Fruit fly (Drosophila melanogaster) whole organism, embryonic: ENCODE results near the gene CG5056.

ENCODE experiments used
- Atf-2 ChIP-seq: fragments of 200-800 bp; sonication (Bioruptor generic); optimal IDR thresholded peaks from 2 replicates; lab custom pipeline; 2016; ENCODE audit warnings: missing biosample characterization, missing genetic modification characterization
- BEAF-32 ChIP-seq: fragments of 200-800 bp; sonication (Bioruptor generic); optimal IDR thresholded peaks from 3 replicates; lab custom pipeline; 2017; ENCODE audit warnings: missing biosample characterization, missing genetic modification characterization, mild to moderate bottlenecking, moderate library complexity, missing genetic modification reagents
- CG10267 ChIP-seq: fragments of 200-800 bp; sonication (Bioruptor generic); optimal IDR thresholded peaks from 2 replicates; lab custom pipeline; 2018; ENCODE audit warnings: missing biosample characterization, mild to moderate bottlenecking, missing genetic modification characterization, moderate library complexity
- CG10979 ChIP-seq: fragments of 200-800 bp; sonication (Bioruptor generic); optimal IDR thresholded peaks from 2 replicates; lab custom pipeline; 2018; ENCODE audit warnings: missing biosample characterization, mild to moderate bottlenecking, missing genetic modification characterization, moderate library complexity
- CG12744 ChIP-seq: fragments of 200-800 bp; sonication (Bioruptor generic); optimal IDR thresholded peaks from 2 replicates; lab custom pipeline; 2016; ENCODE audit warnings: missing biosample characterization, missing genetic modification characterization
- CG13287 ChIP-seq: fragments of 200-800 bp; sonication (Bioruptor generic); IDR thresholded peaks from 2 replicates; pipeline ENCODE4 v1.3.6; 2022; ENCODE audit warnings: missing biosample characterization, missing genetic modification characterization; ENCODE audit not compliant: partially characterized antibody
- CG13296 ChIP-seq: fragments of 200-800 bp; sonication (Bioruptor generic); optimal IDR thresholded peaks from 3 replicates; lab custom pipeline; 2018; ENCODE audit warnings: missing biosample characterization, mild to moderate bottlenecking, missing genetic modification characterization
- CG13624 ChIP-seq: fragments of 200-800 bp; sonication (Bioruptor generic); optimal IDR thresholded peaks from 2 replicates; lab custom pipeline; 2016; ENCODE audit warnings: missing biosample characterization, missing genetic modification characterization
- CG14014 ChIP-seq: fragments of 200-800 bp; sonication (Bioruptor generic); IDR thresholded peaks from 2 replicates; pipeline ENCODE4 v1.3.6; 2022; ENCODE audit warnings: missing biosample characterization, missing genetic modification characterization
- CG16779 ChIP-seq: fragments of 200-800 bp; sonication (Bioruptor generic); IDR thresholded peaks from 2 replicates; pipeline ENCODE4 v1.3.6; 2022; ENCODE audit warnings: missing biosample characterization, missing genetic modification characterization
- CG18764 ChIP-seq: fragments of 200-800 bp; sonication (Bioruptor generic); optimal IDR thresholded peaks from 3 replicates; lab custom pipeline; 2016; ENCODE audit warnings: missing biosample characterization, missing genetic modification characterization
- CG32532 ChIP-seq: fragments of 200-800 bp; sonication (Bioruptor generic); IDR thresholded peaks from 2 replicates; pipeline ENCODE4 v1.3.6; 2022; ENCODE audit warnings: missing biosample characterization, missing genetic modification characterization
- CG32767 ChIP-seq: fragments of 200-800 bp; sonication (Bioruptor generic); IDR thresholded peaks from 2 replicates; pipeline ENCODE4 v1.3.6; 2022; ENCODE audit warnings: missing biosample characterization, missing genetic modification characterization
- CG33213 ChIP-seq: fragments of 200-800 bp; sonication (Bioruptor generic); optimal IDR thresholded peaks from 3 replicates; lab custom pipeline; 2016; ENCODE audit warnings: missing biosample characterization, missing genetic modification characterization
- CG6254 ChIP-seq: fragments of 200-800 bp; sonication (Bioruptor generic); optimal IDR thresholded peaks from 3 replicates; lab custom pipeline; 2017; ENCODE audit warnings: mild to moderate bottlenecking, missing biosample characterization, missing genetic modification reagents, missing genetic modification characterization
- CG6689 ChIP-seq: fragments of 200-800 bp; sonication (Bioruptor generic); IDR thresholded peaks from 2 replicates; pipeline ENCODE4 v1.3.6; 2022; ENCODE audit warnings: missing biosample characterization, missing genetic modification characterization
- CG7372 ChIP-seq: fragments of 200-800 bp; sonication (Bioruptor generic); IDR thresholded peaks from 2 replicates; pipeline ENCODE4 v1.3.6; 2022; ENCODE audit warnings: missing biosample characterization, missing genetic modification characterization
- CG7556 ChIP-seq: fragments of 200-800 bp; sonication (Bioruptor generic); optimal IDR thresholded peaks from 2 replicates; lab custom pipeline; 2017; ENCODE audit warnings: missing biosample characterization, mild to moderate bottlenecking, missing genetic modification characterization
- CG7839 ChIP-seq: fragments of 200-800 bp; sonication (Bioruptor generic); optimal IDR thresholded peaks from 3 replicates; lab custom pipeline; 2018; ENCODE audit warnings: missing biosample characterization, mild to moderate bottlenecking, missing genetic modification characterization, moderate library complexity
- CkIIα-i1 ChIP-seq: fragments of 200-800 bp; sonication (Bioruptor generic); IDR thresholded peaks from 2 replicates; pipeline ENCODE4 v1.3.6; 2022; ENCODE audit warnings: missing biosample characterization, missing genetic modification characterization
- D19A ChIP-seq: fragments of 200-800 bp; optimal IDR thresholded peaks from 3 replicates; lab custom pipeline; 2019; ENCODE audit warnings: missing biosample characterization, mild to moderate bottlenecking, missing genetic modification characterization, moderate library complexity
- Dbx ChIP-seq: fragments of 200-800 bp; sonication (Bioruptor generic); IDR thresholded peaks from 3 replicates; pipeline ENCODE4 v1.3.6; 2022; ENCODE audit warnings: missing biosample characterization, missing genetic modification characterization
- E2f1 ChIP-seq: fragments of 200-800 bp; sonication (Bioruptor generic); IDR thresholded peaks from 2 replicates; pipeline ENCODE4 v1.3.6; 2022; ENCODE audit warnings: missing biosample characterization, missing genetic modification characterization
- Hmr ChIP-seq: fragments of 200-800 bp; sonication (Bioruptor generic); optimal IDR thresholded peaks from 3 replicates; lab custom pipeline; 2017; ENCODE audit warnings: mild to moderate bottlenecking, missing biosample characterization, missing genetic modification reagents, missing genetic modification characterization
- Kr ChIP-seq: fragments of 200-800 bp; sonication (Bioruptor generic); optimal IDR thresholded peaks from 2 replicates; lab custom pipeline; 2017; ENCODE audit warnings: missing biosample characterization, mild to moderate bottlenecking, missing genetic modification characterization
- Mad ChIP-seq: fragments of 200-800 bp; sonication (Bioruptor generic); optimal IDR thresholded peaks from 2 replicates; lab custom pipeline; 2016; ENCODE audit warnings: missing biosample characterization, missing genetic modification characterization
- Rx ChIP-seq: fragments of 200-800 bp; sonication (Bioruptor generic); IDR thresholded peaks from 2 replicates; pipeline ENCODE4 v1.3.6; 2022; ENCODE audit warnings: missing biosample characterization, missing genetic modification characterization
- Side ChIP-seq: fragments of 200-800 bp; sonication (Bioruptor generic); optimal IDR thresholded peaks from 2 replicates; lab custom pipeline; 2016; ENCODE audit warnings: missing biosample characterization, missing genetic modification characterization
- Ssrp ChIP-seq: fragments of 200-800 bp; sonication (Bioruptor generic); optimal IDR thresholded peaks from 2 replicates; lab custom pipeline; 2018; ENCODE audit warnings: missing biosample characterization, mild to moderate bottlenecking, missing genetic modification characterization, moderate library complexity
- ato ChIP-seq: fragments of 200-800 bp; sonication (Bioruptor generic); IDR thresholded peaks from 2 replicates; pipeline ENCODE4 v1.3.6; 2022; ENCODE audit warnings: missing biosample characterization, missing genetic modification characterization; ENCODE audit not compliant: partially characterized antibody
- bcd ChIP-seq: fragments of 200-800 bp; sonication (Bioruptor generic); optimal IDR thresholded peaks from 2 replicates; lab custom pipeline; 2017; ENCODE audit warnings: missing biosample characterization, mild to moderate bottlenecking, missing genetic modification characterization
- cas ChIP-seq: fragments of 200-800 bp; sonication (Bioruptor generic); IDR thresholded peaks from 2 replicates; pipeline ENCODE4 v1.3.6; 2022; ENCODE audit warnings: missing biosample characterization, missing genetic modification characterization
- caup ChIP-seq: fragments of 200-800 bp; sonication (Bioruptor generic); optimal IDR thresholded peaks from 3 replicates; lab custom pipeline; 2017; ENCODE audit warnings: missing biosample characterization, mild to moderate bottlenecking, missing genetic modification characterization, moderate library complexity; ENCODE audit not compliant: severe bottlenecking
- corto ChIP-seq: fragments of 200-800 bp; sonication (Bioruptor generic); optimal IDR thresholded peaks from 2 replicates; lab custom pipeline; 2016; ENCODE audit warnings: missing biosample characterization, mild to moderate bottlenecking, missing genetic modification characterization, moderate library complexity
- crp ChIP-seq, 2 experiments: fragments of 200-800 bp; sonication (Bioruptor generic); optimal IDR thresholded peaks; 2 replicates in 1 of 2; 3 replicates in 1 of 2; lab custom pipeline; 2017; ENCODE audit warnings: missing biosample characterization in 2 of 2, missing genetic modification characterization in 2 of 2, mild to moderate bottlenecking in 1 of 2, moderate library complexity in 1 of 2
- fd64A ChIP-seq: fragments of 200-800 bp; sonication (Bioruptor generic); optimal IDR thresholded peaks from 3 replicates; lab custom pipeline; 2018; ENCODE audit warnings: missing biosample characterization, mild to moderate bottlenecking, missing genetic modification characterization
- ftz-f1 ChIP-seq: fragments of 200-800 bp; sonication (Bioruptor generic); optimal IDR thresholded peaks from 2 replicates; lab custom pipeline; 2016; ENCODE audit warnings: missing biosample characterization, missing genetic modification characterization
- inv ChIP-seq: fragments of 200-800 bp; sonication (Bioruptor generic); IDR thresholded peaks from 2 replicates; pipeline ENCODE4 v1.3.6; 2022; ENCODE audit warnings: missing biosample characterization, missing genetic modification characterization; ENCODE audit not compliant: partially characterized antibody
- jigr1 ChIP-seq: fragments of 200-800 bp; sonication (Bioruptor generic); IDR thresholded peaks from 3 replicates; pipeline ENCODE4 v1.3.6; 2022; ENCODE audit warnings: missing biosample characterization, missing genetic modification characterization
- kah ChIP-seq: fragments of 200-800 bp; sonication (Bioruptor generic); optimal IDR thresholded peaks from 2 replicates; lab custom pipeline; 2018; ENCODE audit warnings: missing biosample characterization, mild to moderate bottlenecking, missing genetic modification characterization
- ken ChIP-seq: fragments of 200-800 bp; sonication (Bioruptor generic); IDR thresholded peaks from 3 replicates; pipeline ENCODE4 v1.3.6; 2022; ENCODE audit warnings: missing biosample characterization, missing genetic modification characterization
- lov ChIP-seq, 2 experiments: fragments of 200-800 bp in 1 of 2; fragments of >200 bp in 1 of 2; sonication (Bioruptor generic) in 1 of 2; IDR thresholded peaks in 1 of 2; optimal IDR thresholded peaks in 1 of 2; 2 replicates in 1 of 2; 3 replicates in 1 of 2; pipeline versions ENCODE4 v1.3.6 to Lab custom; 2017 to 2022; ENCODE audit warnings: missing biosample characterization in 1 of 2, missing genetic modification characterization in 1 of 2
- maf-S ChIP-seq: fragments of 200-800 bp; sonication (Bioruptor generic); optimal IDR thresholded peaks from 2 replicates; lab custom pipeline; 2016; ENCODE audit warnings: missing biosample characterization, missing genetic modification characterization
- pan ChIP-seq, 4 experiments: fragments of >200 bp in 3 of 4; fragments of 200-800 bp in 1 of 4; sonication (Bioruptor generic) in 1 of 4; optimal IDR thresholded peaks in 3 of 4; IDR thresholded peaks in 1 of 4; 2 replicates each; pipeline versions ENCODE4 v1.3.6 to Lab custom; 2017 to 2022; ENCODE audit warnings: missing biosample characterization in 2 of 4, missing genetic modification characterization in 2 of 4, mixed read lengths in 1 of 4
- shn ChIP-seq: fragments of 200-800 bp; sonication (Bioruptor generic); optimal IDR thresholded peaks from 3 replicates; lab custom pipeline; 2016; ENCODE audit warnings: missing biosample characterization, missing genetic modification characterization
- toy ChIP-seq: fragments of 200-800 bp; sonication (Bioruptor generic); IDR thresholded peaks from 2 replicates; pipeline ENCODE4 v1.3.6; 2022; ENCODE audit warnings: missing biosample characterization, missing genetic modification characterization
- usp ChIP-seq: fragments of >200 bp; optimal IDR thresholded peaks from 2 replicates; lab custom pipeline; 2017; ENCODE audit warnings: missing biosample characterization, missing genetic modification characterization
- zen2 ChIP-seq: fragments of 200-800 bp; sonication (Bioruptor generic); IDR thresholded peaks from 3 replicates; pipeline ENCODE4 v1.3.6; 2022; ENCODE audit warnings: missing biosample characterization, missing genetic modification characterization; ENCODE audit not compliant: partially characterized antibody

The CG5056 gene

dm6 chr2L:10386208-10386805 lies 19.8 kb downstream of the CG5056 start, which contains the start of the genes Cdk1 and mRpS7 (continued):
- TF ChIP-seq Mad (GFP tag; lab: Kevin White, UChicago) (peak; percentile 40), CG6689 (peak; percentile 78; the same call in 1 of the 2 replicates), caup (GFP tag; lab: Kevin White, UChicago) (peak; percentile 52), CG14014 (GFP tag; lab: Robert Waterston, UW) (peak; percentile 70), E2f1 (GFP tag; lab: Robert Waterston, UW) (peak; percentile 56), corto (no peak), CG18764 (GFP tag; lab: Kevin White, UChicago) (no peak), CG10979 (tag; lab: Kevin White, UChicago) (peak; percentile 70), Kr (no peak), CG13287 (no peak), inv (GFP tag; lab: Robert Waterston, UW) (no peak), maf-S (GFP tag; lab: Kevin White, UChicago) (peak; percentile 23), CG12744 (peak; percentile 30), Rx (GFP tag; lab: Robert Waterston, UW) (no peak), CG32532 (peak; percentile 77), Dbx (peak; percentile 63; the same call in 2 of the 3 replicates), CG13296 (GFP tag; lab: Kevin White, UChicago) (peak; percentile 54), ken (GFP tag; lab: Robert Waterston, UW) (peak; percentile 66; the same call in 2 of the 3 replicates), cas (GFP tag; lab: Robert Waterston, UW) (no peak), kah (no peak), toy (GFP tag; lab: Robert Waterston, UW) (no peak), Ssrp (tag; lab: Kevin White, UChicago) (peak; percentile 75), CG7839 (tag; lab: Kevin White, UChicago) (peak; percentile 86), Side (GFP tag; lab: Kevin White, UChicago) (peak; percentile 18), usp (GFP tag; lab: Kevin White, UChicago) (no peak), D19A (tag; lab: Kevin White, UChicago) (peak; percentile 68), CG7372 (GFP tag; lab: Robert Waterston, UW) (peak; percentile 65), jigr1 (peak; percentile 65; the same call in 1 of the 3 replicates), crp (GFP tag; optimal IDR thresholded peaks at IDR 0.05; lab: Kevin White, UChicago) (peak in 1 of 2 experiments; percentile 35), CG32767 (GFP tag; lab: Robert Waterston, UW) (peak; percentile 61; the same call in 1 of the 2 replicates), Hmr (GFP tag; lab: Kevin White, UChicago) (peak; percentile 73), pan (optimal IDR thresholded peaks at IDR 0.05; lab: Kevin White, UChicago) (no peak), pan (GFP tag; optimal IDR thresholded peaks at IDR 0.05 in 1 of 2, IDR thresholded peaks at IDR 0.05 in 1 of 2) (peak in 1 of 2 experiments; percentile 82), CG7556 (GFP tag; lab: Kevin White, UChicago) (peak; percentile 71), CkIIα-i1 (no peak), lov (optimal IDR thresholded peaks at IDR 0.05; lab: Kevin White, UChicago) (no peak), lov (GFP tag; IDR thresholded peaks at IDR 0.05; lab: Robert Waterston, UW) (no peak), ato (no peak), Atf-2 (GFP tag; lab: Kevin White, UChicago) (peak; percentile 38), CG16779 (GFP tag; lab: Robert Waterston, UW) (no peak), BEAF-32 (GFP tag; lab: Kevin White, UChicago) (peak; percentile 33), shn (GFP tag; lab: Kevin White, UChicago) (peak; percentile 31), fd64A (no peak), CG6254 (GFP tag; lab: Kevin White, UChicago) (peak; percentile 38), bcd (peak; percentile 71), ftz-f1 (GFP tag; lab: Kevin White, UChicago) (no peak), zen2 (GFP tag; lab: Robert Waterston, UW) (no peak), CG33213 (GFP tag; lab: Kevin White, UChicago) (no peak), CG13624 (GFP tag; lab: Kevin White, UChicago) (peak; percentile 63), CG10267 (tag; lab: Kevin White, UChicago) (peak; percentile 74)
